Worm (Caenorhabditis elegans): ENCODE measurements around the gene F46B6.9.

- TF ChIP-seq him-1 (tag; optimal IDR thresholded peaks at IDR 0.05), result no peak
- TF ChIP-seq dao-5 (tag; optimal IDR thresholded peaks at IDR 0.05), result no peak
- no peak for TF ChIP-seq W03F9.2 (tag; optimal IDR thresholded peaks at IDR 0.05)
Observed at ce11 chrV:9756242-9756641, 40.4 kb upstream of the F46B6.9 start, which contains the start of gene hrg-3.
